Worm (Caenorhabditis elegans): ENCODE results near the gene ZK418.13.
A peak's percentile ranks its signal among the peaks of the same experiment; 100 is the strongest.

ZK418.13 gene

DNA sequence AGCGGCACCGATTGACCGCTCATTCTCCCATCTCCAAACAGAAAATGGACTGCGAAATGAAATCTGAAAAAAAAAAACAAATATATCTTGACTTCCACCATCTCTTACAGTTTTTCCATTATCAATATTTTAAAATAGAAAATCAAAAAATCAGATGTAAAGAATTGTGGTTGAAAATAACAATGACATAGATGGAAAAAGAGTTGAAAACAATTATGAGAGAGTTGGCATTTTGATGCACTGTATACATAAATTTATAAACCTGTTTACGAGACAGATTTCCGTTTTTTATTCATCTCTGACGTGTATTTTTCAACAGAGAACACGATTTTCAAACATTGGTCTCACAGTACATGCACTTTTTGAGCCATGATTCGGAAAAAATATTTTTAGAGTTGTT, 4.4 kb upstream of the ZK418.13 start, which contains the start of gene ZK418.7:
TSS of gene ZK418.7 (minus strand) at position 101 of the 400 bp plus-strand sequence.
- no peak for TF ChIP-seq attf-3 (GFP tag; conservative IDR thresholded peaks at IDR 0.05)
- no peak for TF ChIP-seq madf-8 (GFP tag; conservative IDR thresholded peaks at IDR 0.05)
- TF ChIP-seq egl-18 (GFP tag; IDR thresholded peaks at IDR 0.05), result no peak
- no peak for TF ChIP-seq B0035.1 (tag; optimal IDR thresholded peaks at IDR 0.05)
- TF ChIP-seq fkh-3 (tag; optimal IDR thresholded peaks at IDR 0.05), result no peak
- no peak for TF ChIP-seq ceh-100 (GFP tag; IDR thresholded peaks at IDR 0.05)
- no peak for TF ChIP-seq mel-28 (tag; optimal IDR thresholded peaks at IDR 0.05; ENCODE audit: borderline replicate concordance)
- no peak for TF ChIP-seq tbx-9 (tag; optimal IDR thresholded peaks at IDR 0.05; ENCODE audit: borderline replicate concordance)

ce11 chrIII:7078737-7079136, 2.5 kb upstream of the ZK418.13 start, which contains the start of gene ZK418.6:
Gene ZK418.6 (minus strand): TSS chrIII:7078837.
- no peak for TF ChIP-seq cebp-1 (GFP tag; IDR thresholded peaks at IDR 0.05)
- no peak for TF ChIP-seq cebp-1 (tag; optimal IDR thresholded peaks at IDR 0.05)
- TF ChIP-seq ceh-58 (GFP tag; IDR thresholded peaks at IDR 0.05), result no peak
- TF ChIP-seq cebp-2 (GFP tag; IDR thresholded peaks at IDR 0.05), result no peak
- no peak for TF ChIP-seq F10E7.11 (tag; optimal IDR thresholded peaks at IDR 0.05)
- TF ChIP-seq C06A6.2 (GFP tag; conservative IDR thresholded peaks at IDR 0.05), result no peak
- TF ChIP-seq lir-1 (GFP tag; conservative IDR thresholded peaks at IDR 0.05), result no peak
- TF ChIP-seq K11D2.4 (GFP tag; IDR thresholded peaks at IDR 0.05), result no peak
- TF ChIP-seq die-1 (tag; optimal IDR thresholded peaks at IDR 0.05), result no peak
- no peak for TF ChIP-seq egrh-3 (GFP tag; IDR thresholded peaks at IDR 0.05)
- no peak for TF ChIP-seq bed-1 (GFP tag; IDR thresholded peaks at IDR 0.05)
- no peak for TF ChIP-seq pha-4 (tag; optimal IDR thresholded peaks at IDR 0.05)
- no peak for TF ChIP-seq snpc-1.1 (tag; optimal IDR thresholded peaks at IDR 0.05; ENCODE audit: insufficient read depth)

DNA sequence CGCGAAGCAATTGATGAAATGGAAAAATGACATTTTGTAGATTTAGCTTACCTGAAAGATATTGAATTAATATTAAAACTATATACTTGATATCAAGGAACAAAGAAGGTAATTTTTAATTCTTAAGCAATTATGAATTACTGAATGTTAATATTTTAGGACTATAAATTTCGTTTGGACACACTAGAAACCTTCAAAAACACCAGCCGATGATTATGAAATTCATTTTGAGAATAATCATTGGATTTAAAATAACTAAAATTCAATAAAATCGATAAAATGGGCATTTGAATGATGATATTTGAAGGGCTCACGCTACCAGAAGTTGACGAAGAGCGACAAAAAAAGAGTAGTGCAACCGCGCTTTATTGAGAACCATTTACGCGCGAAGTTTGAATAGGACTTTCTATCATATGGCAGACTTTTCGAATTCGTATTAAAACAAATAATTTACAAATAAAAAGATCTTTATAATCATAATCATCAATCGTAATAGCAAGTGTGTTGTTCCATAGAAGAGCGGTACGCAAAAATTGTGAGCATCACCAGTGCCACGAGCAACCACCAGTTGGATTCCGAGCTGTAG, 2.4 kb downstream of the ZK418.13 start, which contains the start of gene ZK418.5:
TSS of gene ZK418.5 (minus strand) at position 51 of the 586 bp plus-strand sequence.
- TF ChIP-seq attf-5 (GFP tag; optimal IDR thresholded peaks at IDR 0.05) (peak; percentile 15), efl-1 (GFP tag; optimal IDR thresholded peaks at IDR 0.05) (peak; percentile 77), mcd-1 (GFP tag; IDR thresholded peaks at IDR 0.05) (peak; percentile 91), dpl-1 (GFP tag; optimal IDR thresholded peaks at IDR 0.05) (peak; percentile 70), ceh-27 (GFP tag; optimal IDR thresholded peaks at IDR 0.05) (no peak), lin-35 (GFP tag; optimal IDR thresholded peaks at IDR 0.05) (peak; percentile 8 to 86 (median 49)), F23B12.7 (tag; optimal IDR thresholded peaks at IDR 0.05; ENCODE audit: insufficient read depth) (no peak), lin-54 (GFP tag; optimal IDR thresholded peaks at IDR 0.05) (peak; percentile 88), hsf-1 (GFP tag; IDR thresholded peaks at IDR 0.05) (no peak)

DNA sequence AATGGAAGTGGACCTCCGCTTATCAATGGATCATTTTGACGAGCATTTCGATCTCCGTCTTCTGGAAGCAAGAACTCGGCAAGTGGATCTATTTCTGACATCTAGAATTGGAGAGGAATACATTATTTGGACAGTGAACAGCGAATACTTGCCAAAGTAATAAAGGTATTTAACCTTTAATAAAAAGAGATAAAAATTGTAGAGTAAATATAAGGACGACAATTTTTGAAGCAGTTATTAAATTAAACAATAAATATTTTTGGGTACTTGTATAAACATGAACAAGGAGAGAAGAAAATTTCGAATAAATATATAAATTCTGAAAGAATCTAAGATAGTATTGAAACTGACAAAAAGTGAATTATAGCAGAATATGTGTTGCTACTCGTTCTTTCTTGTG, 3.8 kb downstream of the ZK418.13 start, which contains the start of gene lin-37:
TSS of gene lin-37 (minus strand) at position 101 of the 400 bp plus-strand sequence.
- TF ChIP-seq ceh-58 (GFP tag; IDR thresholded peaks at IDR 0.05) (no peak), Y56A3A.18 (GFP tag; IDR thresholded peaks at IDR 0.05) (no peak), B0035.1 (tag; optimal IDR thresholded peaks at IDR 0.05) (no peak), lsy-27 (tag; optimal IDR thresholded peaks at IDR 0.05; ENCODE audit: borderline replicate concordance, insufficient read depth) (no peak), attf-6 (GFP tag; IDR thresholded peaks at IDR 0.05) (no peak), sptf-2 (GFP tag; optimal IDR thresholded peaks at IDR 0.05) (no peak), mcd-1 (GFP tag; IDR thresholded peaks at IDR 0.05) (no peak), ceh-91 (GFP tag; IDR thresholded peaks at IDR 0.05) (no peak)

Measured in whole organism, young adult.